Worm (Caenorhabditis elegans) whole organism, L4/young adult: ENCODE measurements around the gene B0302.4.

Source experiments
- W03F9.2 ChIP-seq: fragments of 150-350 bp; optimal IDR thresholded peaks from 2 replicates; lab custom pipeline; 2014; ENCODE audit warnings: missing biosample characterization, missing genetic modification characterization
- dao-5 ChIP-seq: sonication (generic microtip); optimal IDR thresholded peaks from 2 replicates; lab custom pipeline; 2016; ENCODE audit warnings: missing genotype, missing genetic modification characterization, moderate library complexity, missing compliant biosample characterization

DNA sequence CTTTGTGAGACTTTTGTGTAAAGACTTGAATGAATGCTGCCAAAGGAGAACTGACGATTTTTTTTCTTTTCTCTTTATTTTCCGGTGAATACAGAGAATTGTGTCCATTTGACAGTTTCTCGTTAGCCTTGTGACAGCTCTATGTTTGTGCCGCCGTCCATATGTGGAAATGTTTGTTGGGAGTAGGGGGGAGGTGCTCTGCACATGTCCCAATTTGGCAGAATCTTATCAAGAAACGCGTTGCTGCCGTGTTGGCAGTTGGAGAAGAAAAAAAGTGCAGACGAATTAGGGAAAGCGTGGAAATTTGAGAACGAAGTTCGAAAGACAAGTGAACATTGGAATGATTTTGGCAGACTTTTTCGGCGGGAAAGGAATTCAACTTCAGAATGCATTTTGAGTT is 21.2 kb upstream of the B0302.4 start:
- TF ChIP-seq W03F9.2 (tag; lab: Kevin White, UChicago), result no peak
- no peak for TF ChIP-seq dao-5 (tag; lab: Kevin White, UChicago)
